Worm (Caenorhabditis elegans): ENCODE measurements around the gene srw-12.

DNA sequence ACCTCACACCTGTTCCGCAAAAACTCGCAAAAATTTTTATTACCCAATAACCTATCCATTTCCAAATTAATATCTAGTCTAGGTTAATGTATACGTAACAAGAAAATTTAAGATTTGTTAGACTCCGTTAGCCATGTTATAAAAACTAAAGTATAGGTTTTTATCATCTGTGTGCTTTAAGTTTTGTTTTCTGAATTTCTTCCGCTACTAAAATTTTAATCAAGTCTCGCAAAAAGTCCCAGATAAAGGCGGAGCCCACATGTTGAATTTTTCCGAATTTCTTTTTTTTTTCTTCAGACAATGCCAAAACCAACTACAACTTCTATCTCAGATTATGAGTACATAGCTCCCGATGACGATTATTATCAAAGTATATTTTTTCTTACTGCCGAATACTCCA, 6.3 kb downstream of the srw-12 start, which contains the start of gene srw-13:
- no peak for TF ChIP-seq egl-44 (GFP tag; IDR thresholded peaks at IDR 0.05)
- TF ChIP-seq egl-18 (GFP tag; IDR thresholded peaks at IDR 0.05): no peak
- TF ChIP-seq dpff-1 (tag; optimal IDR thresholded peaks at IDR 0.05): no peak
- no peak for TF ChIP-seq gei-17 (GFP tag; optimal IDR thresholded peaks at IDR 0.05)
- TF ChIP-seq sea-2 (GFP tag; IDR thresholded peaks at IDR 0.05): no peak
- no peak for TF ChIP-seq madf-3 (GFP tag; IDR thresholded peaks at IDR 0.05)
- TF ChIP-seq dox-1 (GFP tag; IDR thresholded peaks at IDR 0.05): no peak
- no peak for TF ChIP-seq hmg-20 (GFP tag; IDR thresholded peaks at IDR 0.05)
- TF ChIP-seq snpc-4 (GFP tag; optimal IDR thresholded peaks at IDR 0.05): no peak
- TF ChIP-seq snpc-4 (tag; optimal IDR thresholded peaks at IDR 0.05): no peak
- TF ChIP-seq hsf-1 (GFP tag; IDR thresholded peaks at IDR 0.05): no peak

Measured in whole organism, young adult.